Fruit fly (Drosophila melanogaster) S2 (cell line): ENCODE data around the gene sa.

Experiments used
- CG8478 ChIP-seq: fragments of >200 bp; optimal IDR thresholded peaks from 2 replicates; lab custom pipeline; 2018
- CTCF ChIP-seq, 2 experiments: fragments of >200 bp; optimal IDR thresholded peaks; 2 replicates each; lab custom pipeline; 2018

DNA sequence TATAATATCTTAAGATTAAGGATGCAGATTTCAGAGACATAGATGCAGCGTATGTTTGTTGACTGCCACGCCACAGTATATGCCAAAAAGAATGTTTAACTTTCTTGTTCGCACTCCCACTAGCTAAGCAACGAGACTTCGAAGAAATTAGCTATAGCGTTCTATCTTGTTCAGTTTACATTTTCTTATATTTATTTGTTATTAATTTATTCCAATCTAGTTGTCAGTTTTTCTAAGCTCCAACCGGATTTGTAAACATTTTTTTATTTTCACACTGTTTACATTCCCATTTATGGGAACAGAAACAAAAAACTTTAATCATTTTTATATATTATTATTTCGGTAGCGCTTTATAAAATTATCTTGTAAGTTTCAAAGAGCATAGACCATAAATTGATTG lies 49.2 kb downstream of the sa start, which contains the start of gene CG32437:
- no peak for TF ChIP-seq CG8478 (lab: Kevin White, UChicago)
- no peak for TF ChIP-seq CTCF (optimal IDR thresholded peaks at IDR 0.05; lab: Kevin White, UChicago)
